Fruit fly (Drosophila melanogaster): Measurements from ENCODE around the gene CG5056.

DNA sequence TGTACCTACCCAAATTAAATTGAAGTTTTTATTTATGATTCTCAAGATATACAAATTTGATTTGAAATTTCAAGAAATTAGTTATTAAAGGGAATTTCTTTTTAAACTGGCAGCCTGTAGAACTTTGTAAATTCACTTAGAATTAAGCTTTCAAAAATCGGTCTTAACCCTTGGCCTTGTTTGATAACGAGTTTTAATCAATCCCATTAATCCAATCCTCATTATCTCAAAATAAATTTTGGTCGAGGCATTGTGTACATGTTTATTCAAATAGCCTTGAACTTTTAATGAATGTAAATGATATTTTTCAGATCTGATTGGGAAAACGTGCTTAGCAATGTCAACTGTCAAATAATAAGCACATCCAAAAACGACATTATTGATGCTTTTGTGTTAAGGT is 26.7 kb upstream of the CG5056 start:
- TF ChIP-seq Eip75B (GFP tag; optimal IDR thresholded peaks at IDR 0.05) (no peak), CG8632 (GFP tag; optimal IDR thresholded peaks at IDR 0.05) (no peak), acj6 (GFP tag; optimal IDR thresholded peaks at IDR 0.05) (no peak)
